Worm (Caenorhabditis elegans): ENCODE data around the gene srm-5.

- TF ChIP-seq fos-1 (tag; optimal IDR thresholded peaks at IDR 0.05) (no peak), sea-2 (GFP tag; optimal IDR thresholded peaks at IDR 0.05) (no peak), snpc-4 (tag; optimal IDR thresholded peaks at IDR 0.05) (no peak), mdl-1 (tag; optimal IDR thresholded peaks at IDR 0.05) (no peak), skn-1 (tag; optimal IDR thresholded peaks at IDR 0.05) (no peak), fkh-10 (GFP tag; optimal IDR thresholded peaks at IDR 0.05) (no peak), elt-3 (tag; optimal IDR thresholded peaks at IDR 0.05) (no peak), pha-4 (tag; optimal IDR thresholded peaks at IDR 0.05) (no peak)
Observed at ce11 chrV:14336655-14337054, 1.7 kb downstream of the srm-5 start, which contains the start of gene srm-6.
